Fruit fly (Drosophila melanogaster) whole organism, embryonic: ENCODE data around the gene CG31463.

Experiments used
- CG11247 ChIP-seq: fragments of 200-800 bp; sonication (Bioruptor generic); IDR thresholded peaks from 2 replicates; pipeline ENCODE4 v1.3.6; 2022; ENCODE audit warnings: missing biosample characterization, missing genetic modification characterization
- CG2875 ChIP-seq: fragments of 200-800 bp; sonication (Bioruptor generic); optimal IDR thresholded peaks from 2 replicates; lab custom pipeline; 2017; ENCODE audit warnings: missing biosample characterization, mild to moderate bottlenecking, missing genetic modification characterization, missing genetic modification reagents
- CG6254 ChIP-seq: fragments of 200-800 bp; sonication (Bioruptor generic); optimal IDR thresholded peaks from 3 replicates; lab custom pipeline; 2017; ENCODE audit warnings: mild to moderate bottlenecking, missing biosample characterization, missing genetic modification reagents, missing genetic modification characterization
- Tbp ChIP-seq: fragments of >200 bp; optimal IDR thresholded peaks from 2 replicates; lab custom pipeline; 2018; ENCODE audit warnings: missing biosample characterization, missing genetic modification characterization
- dysf ChIP-seq: fragments of 200-800 bp; sonication (Bioruptor generic); IDR thresholded peaks from 3 replicates; pipeline ENCODE4 v1.3.6; 2022; ENCODE audit warnings: missing biosample characterization, missing genetic modification characterization
- fru ChIP-seq: fragments of >200 bp; optimal IDR thresholded peaks from 2 replicates; lab custom pipeline; 2017
- gfzf ChIP-seq: fragments of 200-800 bp; sonication (Bioruptor generic); optimal IDR thresholded peaks from 2 replicates; lab custom pipeline; 2016; ENCODE audit warnings: missing biosample characterization, mild to moderate bottlenecking, missing genetic modification characterization, moderate library complexity
- insv ChIP-seq, 2 experiments: fragments of 200-800 bp; sonication (Bioruptor generic); optimal IDR thresholded peaks; 3 replicates each; lab custom pipeline; 2016 to 2018; ENCODE audit warnings: missing biosample characterization in 2 of 2, missing genetic modification characterization in 2 of 2
- jing ChIP-seq: fragments of 200-800 bp; sonication (Bioruptor generic); optimal IDR thresholded peaks from 2 replicates; lab custom pipeline; 2018; ENCODE audit warnings: missing biosample characterization, mild to moderate bottlenecking, missing genetic modification characterization
- slbo ChIP-seq: fragments of 200-800 bp; sonication (Bioruptor generic); IDR thresholded peaks from 2 replicates; pipeline ENCODE4 v1.3.6; 2022; ENCODE audit warnings: missing biosample characterization, missing genetic modification characterization

- TF ChIP-seq Tbp (GFP tag; lab: Kevin White, UChicago) (no peak), CG11247 (GFP tag; lab: Robert Waterston, UW) (no peak), jing (no peak), CG2875 (no peak), slbo (GFP tag; lab: Robert Waterston, UW) (no peak), dysf (GFP tag; lab: Robert Waterston, UW) (no peak), insv (GFP tag; optimal IDR thresholded peaks at IDR 0.05; lab: Kevin White, UChicago) (no peak), fru (no peak), gfzf (GFP tag; lab: Kevin White, UChicago) (no peak), CG6254 (no peak)
Measured at dm6 chr3R:8261634-8262033, 30.5 kb upstream of the CG31463 start.
